Fruit fly (Drosophila melanogaster) whole organism, embryonic: ENCODE results near the gene Vago.

Experiments
- Atf6 ChIP-seq: fragments of 200-800 bp; sonication (Bioruptor generic); IDR thresholded peaks from 2 replicates; pipeline ENCODE4 v1.3.6; 2022; ENCODE audit warnings: missing biosample characterization, missing genetic modification characterization
- BEAF-32 ChIP-seq: fragments of 200-800 bp; sonication (Bioruptor generic); optimal IDR thresholded peaks from 3 replicates; lab custom pipeline; 2017; ENCODE audit warnings: missing biosample characterization, missing genetic modification characterization, mild to moderate bottlenecking, moderate library complexity, missing genetic modification reagents
- CG11560 ChIP-seq: fragments of 200-800 bp; sonication (Bioruptor generic); IDR thresholded peaks from 3 replicates; pipeline ENCODE4 v1.3.6; 2022; ENCODE audit warnings: missing biosample characterization, missing genetic modification characterization
- CG12104 ChIP-seq: fragments of 200-800 bp; sonication (Bioruptor generic); optimal IDR thresholded peaks from 3 replicates; lab custom pipeline; 2016; ENCODE audit warnings: missing biosample characterization, missing genetic modification characterization
- CG12659 ChIP-seq: fragments of 200-800 bp; sonication (Bioruptor generic); optimal IDR thresholded peaks from 3 replicates; lab custom pipeline; 2017; ENCODE audit warnings: mild to moderate bottlenecking, missing biosample characterization, missing genetic modification reagents, missing genetic modification characterization
- CG12942 ChIP-seq: fragments of 200-800 bp; sonication (Bioruptor generic); optimal IDR thresholded peaks from 3 replicates; lab custom pipeline; 2016; ENCODE audit warnings: missing biosample characterization, missing genetic modification characterization
- CG14014 ChIP-seq: fragments of 200-800 bp; sonication (Bioruptor generic); IDR thresholded peaks from 2 replicates; pipeline ENCODE4 v1.3.6; 2022; ENCODE audit warnings: missing biosample characterization, missing genetic modification characterization
- CG14050 ChIP-seq: fragments of 200-800 bp; sonication (Bioruptor generic); IDR thresholded peaks from 3 replicates; pipeline ENCODE4 v1.3.6; 2022; ENCODE audit warnings: missing biosample characterization, missing genetic modification characterization
- CG15479 ChIP-seq: fragments of 200-800 bp; sonication (Bioruptor generic); optimal IDR thresholded peaks from 3 replicates; lab custom pipeline; 2019; ENCODE audit warnings: missing biosample characterization, mild to moderate bottlenecking, missing genetic modification characterization, moderate library complexity
- CG1603 ChIP-seq: fragments of 200-800 bp; sonication (Bioruptor generic); optimal IDR thresholded peaks from 2 replicates; lab custom pipeline; 2019; ENCODE audit warnings: missing biosample characterization, mild to moderate bottlenecking, missing genetic modification characterization, moderate library complexity
- CG17359 ChIP-seq: fragments of 200-800 bp; sonication (Bioruptor generic); optimal IDR thresholded peaks from 3 replicates; lab custom pipeline; 2018; ENCODE audit warnings: missing biosample characterization, mild to moderate bottlenecking, missing genetic modification characterization, moderate library complexity
- CG17361 ChIP-seq: fragments of 200-800 bp; sonication (Bioruptor generic); IDR thresholded peaks from 3 replicates; pipeline ENCODE4 v1.3.6; 2022; ENCODE audit warnings: missing biosample characterization, missing genetic modification characterization
- CG17568 ChIP-seq: fragments of 200-800 bp; sonication (Bioruptor generic); optimal IDR thresholded peaks from 2 replicates; lab custom pipeline; 2018; ENCODE audit warnings: missing biosample characterization, mild to moderate bottlenecking, missing genetic modification characterization, moderate library complexity
- CG18476 ChIP-seq: fragments of 200-800 bp; sonication (Bioruptor generic); optimal IDR thresholded peaks from 2 replicates; lab custom pipeline; 2016; ENCODE audit warnings: missing biosample characterization, mild to moderate bottlenecking, missing genetic modification characterization
- CG18599 ChIP-seq: fragments of 200-800 bp; sonication (Bioruptor generic); optimal IDR thresholded peaks from 3 replicates; lab custom pipeline; 2017; ENCODE audit warnings: missing biosample characterization, missing genetic modification characterization, mild to moderate bottlenecking, moderate library complexity, missing genetic modification reagents
- CG30020 ChIP-seq: fragments of 200-800 bp; optimal IDR thresholded peaks from 2 replicates; lab custom pipeline; 2019; ENCODE audit warnings: missing biosample characterization, mild to moderate bottlenecking, missing genetic modification characterization, moderate library complexity
- CG31365 ChIP-seq: fragments of 200-800 bp; sonication (Bioruptor generic); optimal IDR thresholded peaks from 2 replicates; lab custom pipeline; 2018; ENCODE audit warnings: missing biosample characterization, mild to moderate bottlenecking, missing genetic modification characterization
- CG5245 ChIP-seq: fragments of 200-800 bp; sonication (Bioruptor generic); optimal IDR thresholded peaks from 3 replicates; lab custom pipeline; 2016; ENCODE audit warnings: missing biosample characterization, missing genetic modification characterization
- CG8089 ChIP-seq: fragments of 200-800 bp; sonication (Bioruptor generic); optimal IDR thresholded peaks from 3 replicates; lab custom pipeline; 2016; ENCODE audit warnings: missing biosample characterization, missing genetic modification characterization
- CG8359 ChIP-seq: fragments of 200-800 bp; sonication (Bioruptor generic); optimal IDR thresholded peaks from 2 replicates; lab custom pipeline; 2017; ENCODE audit warnings: missing biosample characterization, mild to moderate bottlenecking, missing genetic modification characterization, borderline replicate concordance
- Dll ChIP-seq: fragments of 200-800 bp; sonication (Bioruptor generic); IDR thresholded peaks from 4 replicates; pipeline ENCODE4 v1.3.6; 2022; ENCODE audit warnings: missing biosample characterization, missing genetic modification characterization; ENCODE audit not compliant: partially characterized antibody
- E2f1 ChIP-seq: fragments of 200-800 bp; sonication (Bioruptor generic); IDR thresholded peaks from 2 replicates; pipeline ENCODE4 v1.3.6; 2022; ENCODE audit warnings: missing biosample characterization, missing genetic modification characterization
- E2f2 ChIP-seq: fragments of 200-800 bp; sonication (Bioruptor generic); IDR thresholded peaks from 2 replicates; pipeline ENCODE4 v1.3.6; 2022; ENCODE audit warnings: missing biosample characterization, missing genetic modification characterization
- H2.0 ChIP-seq: fragments of 200-800 bp; sonication (Bioruptor generic); IDR thresholded peaks from 2 replicates; pipeline ENCODE4 v1.3.6; 2022; ENCODE audit warnings: missing biosample characterization, missing genetic modification characterization
- Jarid2 ChIP-seq: fragments of 200-800 bp; sonication (Bioruptor generic); optimal IDR thresholded peaks from 3 replicates; lab custom pipeline; 2017; ENCODE audit warnings: mild to moderate bottlenecking, missing biosample characterization, missing genetic modification reagents, missing genetic modification characterization
- Lhr ChIP-seq: fragments of 200-800 bp; sonication (Bioruptor generic); optimal IDR thresholded peaks from 3 replicates; lab custom pipeline; 2017; ENCODE audit warnings: mild to moderate bottlenecking, missing biosample characterization, missing genetic modification reagents, missing genetic modification characterization
- Ravus ChIP-seq: fragments of 200-800 bp; sonication (Bioruptor generic); IDR thresholded peaks from 2 replicates; pipeline ENCODE4 v1.3.6; 2022; ENCODE audit warnings: missing biosample characterization, missing genetic modification characterization
- Sry-δ ChIP-seq: fragments of 200-800 bp; sonication (Bioruptor generic); optimal IDR thresholded peaks from 2 replicates; lab custom pipeline; 2016; ENCODE audit warnings: missing biosample characterization, missing genetic modification characterization
- amos ChIP-seq: fragments of 200-800 bp; sonication (Bioruptor generic); IDR thresholded peaks from 2 replicates; pipeline ENCODE4 v1.3.6; 2022; ENCODE audit warnings: missing biosample characterization, missing genetic modification characterization; ENCODE audit not compliant: partially characterized antibody
- bowl ChIP-seq: fragments of 200-800 bp; sonication (Bioruptor generic); IDR thresholded peaks from 2 replicates; pipeline ENCODE4 v1.3.6; 2022; ENCODE audit warnings: missing biosample characterization, missing genetic modification characterization
- bsh ChIP-seq, 2 experiments: fragments of 200-800 bp; sonication (Bioruptor generic); optimal IDR thresholded peaks; 2 replicates each; lab custom pipeline; 2017 to 2018; ENCODE audit warnings: mild to moderate bottlenecking in 2 of 2, missing biosample characterization in 2 of 2, missing genetic modification characterization in 2 of 2, moderate library complexity in 1 of 2
- crol ChIP-seq: fragments of 200-800 bp; sonication (Bioruptor generic); IDR thresholded peaks from 2 replicates; pipeline ENCODE4 v1.3.6; 2022; ENCODE audit warnings: missing biosample characterization, missing genetic modification characterization
- crp ChIP-seq, 2 experiments: fragments of 200-800 bp; sonication (Bioruptor generic); optimal IDR thresholded peaks; 2 replicates in 1 of 2; 3 replicates in 1 of 2; lab custom pipeline; 2017; ENCODE audit warnings: missing biosample characterization in 2 of 2, missing genetic modification characterization in 2 of 2, mild to moderate bottlenecking in 1 of 2, moderate library complexity in 1 of 2
- danr ChIP-seq: fragments of 200-800 bp; sonication (Bioruptor generic); IDR thresholded peaks from 2 replicates; pipeline ENCODE4 v1.3.6; 2022; ENCODE audit warnings: missing biosample characterization, missing genetic modification characterization
- disco-r ChIP-seq: fragments of 200-800 bp; sonication (Bioruptor generic); optimal IDR thresholded peaks from 2 replicates; lab custom pipeline; 2016; ENCODE audit warnings: missing biosample characterization, missing genetic modification characterization
- emc ChIP-seq: fragments of 200-800 bp; sonication (Bioruptor generic); optimal IDR thresholded peaks from 2 replicates; lab custom pipeline; 2016; ENCODE audit warnings: missing biosample characterization, missing genetic modification characterization
- eve ChIP-seq, 2 experiments: fragments of >200 bp; optimal IDR thresholded peaks; 2 replicates each; lab custom pipeline; 2017; ENCODE audit warnings: missing biosample characterization in 2 of 2, missing genetic modification characterization in 2 of 2
- ewg ChIP-seq: fragments of 200-800 bp; sonication (Bioruptor generic); optimal IDR thresholded peaks from 3 replicates; lab custom pipeline; 2017; ENCODE audit warnings: mild to moderate bottlenecking, missing biosample characterization, missing genetic modification reagents, missing genetic modification characterization
- gfzf ChIP-seq: fragments of 200-800 bp; sonication (Bioruptor generic); optimal IDR thresholded peaks from 2 replicates; lab custom pipeline; 2016; ENCODE audit warnings: missing biosample characterization, mild to moderate bottlenecking, missing genetic modification characterization, moderate library complexity
- grau ChIP-seq: fragments of 200-800 bp; optimal IDR thresholded peaks from 3 replicates; lab custom pipeline; 2019; ENCODE audit warnings: missing biosample characterization, mild to moderate bottlenecking, missing genetic modification characterization, moderate library complexity
- gsb-n ChIP-seq: fragments of 200-800 bp; sonication (Bioruptor generic); optimal IDR thresholded peaks from 3 replicates; lab custom pipeline; 2018; ENCODE audit warnings: missing biosample characterization, mild to moderate bottlenecking, missing genetic modification characterization
- hbn ChIP-seq: fragments of 200-800 bp; sonication (Bioruptor generic); IDR thresholded peaks from 2 replicates; pipeline ENCODE4 v1.3.6; 2022; ENCODE audit warnings: missing biosample characterization, missing genetic modification characterization; ENCODE audit not compliant: partially characterized antibody
- klu ChIP-seq: fragments of 200-800 bp; sonication (Bioruptor generic); IDR thresholded peaks from 2 replicates; pipeline ENCODE4 v1.3.6; 2022; ENCODE audit warnings: missing biosample characterization, missing genetic modification characterization
- lola ChIP-seq, 3 experiments: fragments of >200 bp in 2 of 3; fragments of 200-800 bp in 1 of 3; sonication (Bioruptor generic) in 1 of 3; optimal IDR thresholded peaks; 2 replicates each; lab custom pipeline; 2017 to 2019; ENCODE audit warnings: missing biosample characterization in 3 of 3, missing genetic modification characterization in 3 of 3, mild to moderate bottlenecking in 1 of 3, moderate library complexity in 1 of 3
- pho ChIP-seq: fragments of 200-800 bp; sonication (Bioruptor generic); optimal IDR thresholded peaks from 2 replicates; lab custom pipeline; 2016; ENCODE audit warnings: missing biosample characterization, missing genetic modification characterization
- psq ChIP-seq: fragments of 200-800 bp; sonication (Bioruptor generic); optimal IDR thresholded peaks from 2 replicates; lab custom pipeline; 2017; ENCODE audit warnings: missing biosample characterization, missing genetic modification characterization
- sens ChIP-seq: fragments of 200-800 bp; sonication (Bioruptor generic); peaks from one replicate; lab custom pipeline; 2016; ENCODE audit warnings: missing biosample characterization, missing genetic modification characterization
- ssp ChIP-seq: fragments of 200-800 bp; sonication (Bioruptor generic); IDR thresholded peaks from 2 replicates; pipeline ENCODE4 v1.3.6; 2022; ENCODE audit warnings: missing biosample characterization, missing genetic modification characterization
- tll ChIP-seq, 2 experiments: fragments of 200-800 bp in 1 of 2; fragments of >200 bp in 1 of 2; sonication (Bioruptor generic) in 1 of 2; optimal IDR thresholded peaks; 2 replicates each; lab custom pipeline; 2017 to 2019; ENCODE audit warnings: missing biosample characterization in 2 of 2, missing genetic modification characterization in 2 of 2, mild to moderate bottlenecking in 1 of 2, moderate library complexity in 1 of 2
- tx ChIP-seq: fragments of 200-800 bp; sonication (Bioruptor generic); optimal IDR thresholded peaks from 2 replicates; lab custom pipeline; 2016; ENCODE audit warnings: missing biosample characterization, missing genetic modification characterization

Gene Vago

dm6 chrX:11081242-11081641 lies 7.8 kb upstream of the Vago start (continued):
- TF ChIP-seq E2f2 (GFP tag; lab: Robert Waterston, UW) (no peak; the same call in 1 of the 2 replicates), CG12942 (GFP tag; lab: Kevin White, UChicago) (no peak), crp (GFP tag; optimal IDR thresholded peaks at IDR 0.05; lab: Kevin White, UChicago) (no peak), Atf6 (GFP tag; lab: Robert Waterston, UW) (peak; percentile 72), gfzf (GFP tag; lab: Kevin White, UChicago) (no peak), sens (GFP tag; lab: Kevin White, UChicago) (peak; percentile 78), pho (peak; percentile 13), CG17361 (GFP tag; lab: Robert Waterston, UW) (no peak; the same call in 2 of the 3 replicates), eve (GFP tag; optimal IDR thresholded peaks at IDR 0.05; lab: Kevin White, UChicago) (no peak), danr (GFP tag; lab: Robert Waterston, UW) (peak; percentile 36; the same call in 1 of the 2 replicates), bowl (GFP tag; lab: Robert Waterston, UW) (no peak), CG30020 (tag; lab: Kevin White, UChicago) (no peak), CG31365 (tag; lab: Kevin White, UChicago) (no peak), Ravus (no peak), Dll (no peak), CG17359 (tag; lab: Kevin White, UChicago) (no peak), Jarid2 (peak; percentile 3), amos (GFP tag; lab: Robert Waterston, UW) (no peak), H2.0 (GFP tag; lab: Robert Waterston, UW) (peak; percentile 26; the same call in 1 of the 2 replicates), psq (GFP tag; lab: Kevin White, UChicago) (no peak), CG1603 (no peak), BEAF-32 (GFP tag; lab: Kevin White, UChicago) (no peak), CG12104 (GFP tag; lab: Kevin White, UChicago) (no peak), tll (GFP tag; optimal IDR thresholded peaks at IDR 0.05; lab: Kevin White, UChicago) (no peak), E2f1 (GFP tag; lab: Robert Waterston, UW) (no peak), emc (GFP tag; lab: Kevin White, UChicago) (no peak), hbn (GFP tag; lab: Robert Waterston, UW) (no peak), CG18476 (GFP tag; lab: Kevin White, UChicago) (peak; percentile 9), Sry-δ (GFP tag; lab: Kevin White, UChicago) (no peak), CG8089 (no peak), Lhr (GFP tag; lab: Kevin White, UChicago) (no peak), lola (GFP tag; optimal IDR thresholded peaks at IDR 0.05; lab: Kevin White, UChicago) (no peak), CG14014 (GFP tag; lab: Robert Waterston, UW) (peak; percentile 10; the same call in 1 of the 2 replicates), grau (tag; lab: Kevin White, UChicago) (peak; percentile 63), CG8359 (GFP tag; lab: Kevin White, UChicago) (no peak), CG14050 (GFP tag; lab: Robert Waterston, UW) (no peak), ewg (GFP tag; lab: Kevin White, UChicago) (peak; percentile 3), CG17568 (no peak), CG11560 (tag; lab: Robert Waterston, UW) (no peak), disco-r (GFP tag; lab: Kevin White, UChicago) (no peak), crol (GFP tag; lab: Robert Waterston, UW) (no peak), CG12659 (peak; percentile 49), tx (GFP tag; lab: Kevin White, UChicago) (no peak), CG15479 (no peak), CG5245 (GFP tag; lab: Kevin White, UChicago) (no peak), ssp (GFP tag; lab: Robert Waterston, UW) (0 out of 2 replicates have a peak, but pooled peaks have one; percentile 17), klu (GFP tag; lab: Robert Waterston, UW) (0 out of 2 replicates have a peak, but pooled peaks have one; percentile 14), gsb-n (tag; lab: Kevin White, UChicago) (no peak), bsh (GFP tag; optimal IDR thresholded peaks at IDR 0.05; lab: Kevin White, UChicago) (peak in 1 of 2 experiments; percentile 51), CG18599 (GFP tag; lab: Kevin White, UChicago) (peak; percentile 78)
